Fruit fly (Drosophila melanogaster) S2 (cell line): Measurements from ENCODE around the gene WASp.

ENCODE experiments used
- CG8478 ChIP-seq: fragments of >200 bp; optimal IDR thresholded peaks from 2 replicates; lab custom pipeline; 2018
- CTCF ChIP-seq, 2 experiments: fragments of >200 bp; optimal IDR thresholded peaks; 2 replicates each; lab custom pipeline; 2018

- TF ChIP-seq CG8478 = no peak
- no peak for TF ChIP-seq CTCF (optimal IDR thresholded peaks at IDR 0.05; lab: Kevin White, UChicago)
Measured at dm6 chr3R:28872605-28873004, 40.8 kb upstream of the WASp start, which contains the start of gene Nepl17.
